Fruit fly (Drosophila melanogaster): Measurements from ENCODE around the gene CG33271.
A peak's percentile ranks its signal among the peaks of the same experiment; 100 is the strongest.

CG33271 gene

dm6 chr3L:11552996-11553671 is 24.2 kb downstream of the CG33271 start (continued):
- TF ChIP-seq CG9215 (GFP tag; IDR thresholded peaks at IDR 0.05) (no peak), CG17385 (GFP tag; optimal IDR thresholded peaks at IDR 0.05) (peak; percentile 26), CG11247 (GFP tag; IDR thresholded peaks at IDR 0.05) (peak; percentile 42; the same call in 1 of the 2 replicates), Nf-YC (tag; optimal IDR thresholded peaks at IDR 0.05) (peak; percentile 58), Trl (optimal IDR thresholded peaks at IDR 0.05) (peak; percentile 99 to 100), Trl (GFP tag; optimal IDR thresholded peaks at IDR 0.05) (peak; percentile 78), ems (GFP tag; optimal IDR thresholded peaks at IDR 0.05) (no peak), sr (GFP tag; IDR thresholded peaks at IDR 0.05) (peak; percentile 60; the same call in 2 of the 3 replicates), Hr51 (GFP tag; optimal IDR thresholded peaks at IDR 0.05) (peak in 1 of 2 experiments; percentile 53), ci (GFP tag; IDR thresholded peaks at IDR 0.05) (peak; percentile 74), CG16815 (GFP tag; optimal IDR thresholded peaks at IDR 0.05) (no peak), Stat92E (GFP tag; optimal IDR thresholded peaks at IDR 0.05) (peak in 1 of 3 experiments; percentile 70), CG12299 (tag; optimal IDR thresholded peaks at IDR 0.05) (no peak), CG10209 (GFP tag; optimal IDR thresholded peaks at IDR 0.05) (no peak), cwo (GFP tag; optimal IDR thresholded peaks at IDR 0.05) (peak; percentile 43), pfk (GFP tag; optimal IDR thresholded peaks at IDR 0.05) (peak; percentile 5), CG14667 (GFP tag; IDR thresholded peaks at IDR 0.05) (no peak), mirr (GFP tag; optimal IDR thresholded peaks at IDR 0.05) (peak; percentile 59), pzg (GFP tag; optimal IDR thresholded peaks at IDR 0.05) (peak; percentile 28), stwl (tag; optimal IDR thresholded peaks at IDR 0.05) (peak; percentile 47), CG7839 (tag; optimal IDR thresholded peaks at IDR 0.05) (peak; percentile 28), NfI (GFP tag; optimal IDR thresholded peaks at IDR 0.05) (peak; percentile 15), Hey (tag; optimal IDR thresholded peaks at IDR 0.05) (no peak), eve (GFP tag; optimal IDR thresholded peaks at IDR 0.05) (no peak), Asciz (GFP tag; optimal IDR thresholded peaks at IDR 0.05) (no peak), CG2712 (tag; optimal IDR thresholded peaks at IDR 0.05) (peak; percentile 34), CG17328 (GFP tag; IDR thresholded peaks at IDR 0.05) (0 out of 2 replicates have a peak, but pooled peaks have one; percentile 11), Dbx (GFP tag; IDR thresholded peaks at IDR 0.05) (0 out of 3 replicates have a peak, but pooled peaks have one; percentile 38), inv (GFP tag; IDR thresholded peaks at IDR 0.05; ENCODE audit: partially characterized antibody) (peak; percentile 23; the same call in 1 of the 2 replicates), CG17612 (GFP tag; IDR thresholded peaks at IDR 0.05) (no peak), CG7963 (GFP tag; IDR thresholded peaks at IDR 0.05; ENCODE audit: partially characterized antibody) (no peak), onecut (GFP tag; IDR thresholded peaks at IDR 0.05) (no peak), CG12155 (GFP tag; optimal IDR thresholded peaks at IDR 0.05) (peak; percentile 25), Ada2b (GFP tag; IDR thresholded peaks at IDR 0.05) (no peak), CG12071 (GFP tag; optimal IDR thresholded peaks at IDR 0.05) (peak; percentile 69), sc (optimal IDR thresholded peaks at IDR 0.05) (no peak), sc (GFP tag; optimal IDR thresholded peaks at IDR 0.05) (no peak), CG10462 (GFP tag; optimal IDR thresholded peaks at IDR 0.05) (no peak), CG17912 (GFP tag; optimal IDR thresholded peaks at IDR 0.05) (peak; percentile 7), dysf (GFP tag; IDR thresholded peaks at IDR 0.05) (no peak), CG10267 (tag; optimal IDR thresholded peaks at IDR 0.05) (peak; percentile 21), Opbp (GFP tag; IDR thresholded peaks at IDR 0.05; ENCODE audit: partially characterized antibody) (peak; percentile 40; the same call in 1 of the 3 replicates), CG30020 (tag; optimal IDR thresholded peaks at IDR 0.05) (no peak), zf30C (GFP tag; optimal IDR thresholded peaks at IDR 0.05) (peak; percentile 77), sqz (GFP tag; optimal IDR thresholded peaks at IDR 0.05) (peak; percentile 42), CG12659 (GFP tag; optimal IDR thresholded peaks at IDR 0.05) (peak; percentile 5), Nf-YB (GFP tag; optimal IDR thresholded peaks at IDR 0.05) (peak; percentile 47), CG14860 (GFP tag; IDR thresholded peaks at IDR 0.05; ENCODE audit: partially characterized antibody) (no peak), CTCF (GFP tag; optimal IDR thresholded peaks at IDR 0.05) (peak; percentile 14)

Measured in whole organism, embryonic.